Worm (Caenorhabditis elegans) whole organism, late embryonic: Measurements from ENCODE around the gene Y57G11A.4.

Experiments used
- ama-1 ChIP-seq: fragments of 150-350 bp; optimal IDR thresholded peaks from 2 replicates; lab custom pipeline; 2014
- ceh-22 ChIP-seq: sonication (generic microtip); optimal IDR thresholded peaks from 2 replicates; lab custom pipeline; 2017; ENCODE audit warnings: missing biosample characterization, missing genetic modification characterization
- dve-1 ChIP-seq: sonication (generic microtip); optimal IDR thresholded peaks from 2 replicates; lab custom pipeline; 2017; ENCODE audit warnings: antibody characterized with exemption, mild to moderate bottlenecking, missing genetic modification characterization, missing compliant biosample characterization
- fkh-10 ChIP-seq: fragments of 150-350 bp; optimal IDR thresholded peaks from 2 replicates; lab custom pipeline; 2014; ENCODE audit warnings: missing biosample characterization, missing genetic modification reagents, missing genetic modification characterization
- fkh-6 ChIP-seq: sonication (generic microtip); optimal IDR thresholded peaks from 2 replicates; lab custom pipeline; 2016; ENCODE audit warnings: missing genetic modification characterization, missing compliant biosample characterization
- hlh-15 ChIP-seq: sonication (generic microtip); optimal IDR thresholded peaks from 2 replicates; lab custom pipeline; 2016; ENCODE audit warnings: missing genetic modification characterization, missing compliant biosample characterization
- lim-6 ChIP-seq: sonication (generic microtip); optimal IDR thresholded peaks from 2 replicates; lab custom pipeline; 2016; ENCODE audit warnings: missing genetic modification characterization, missing compliant biosample characterization
- sox-4 ChIP-seq: sonication (generic microtip); optimal IDR thresholded peaks from 2 replicates; lab custom pipeline; 2017; ENCODE audit warnings: mild to moderate bottlenecking, missing genetic modification characterization, inconsistent platforms, missing compliant biosample characterization
- tbx-7 ChIP-seq: sonication (generic microtip); optimal IDR thresholded peaks from 2 replicates; lab custom pipeline; 2016; ENCODE audit warnings: missing genotype, missing genetic modification characterization, missing compliant biosample characterization

ce11 chrIV:14495474-14495873, 13.4 kb downstream of the Y57G11A.4 start:
- TF ChIP-seq ama-1 (lab: Kevin White, UChicago) (no peak), sox-4 (tag; lab: Kevin White, UChicago) (no peak), lim-6 (no peak), tbx-7 (tag; lab: Kevin White, UChicago) (no peak), fkh-10 (GFP tag; lab: Kevin White, UChicago) (no peak), fkh-6 (tag; lab: Kevin White, UChicago) (no peak), ceh-22 (tag; lab: Kevin White, UChicago) (no peak), dve-1 (tag; lab: Kevin White, UChicago) (no peak), hlh-15 (tag; lab: Kevin White, UChicago) (no peak)
